Fruit fly (Drosophila melanogaster): ENCODE results near the gene CG42747.

Gene CG42747

dm6 chr3L:6498602-6499001 lies 98.2 kb downstream of the CG42747 start (continued):
- TF ChIP-seq Dfd (GFP tag; optimal IDR thresholded peaks at IDR 0.05) (no peak), chif (GFP tag; optimal IDR thresholded peaks at IDR 0.05) (peak in 1 of 2 experiments; percentile 27), sens (GFP tag) (peak; percentile 78), unpg (GFP tag; optimal IDR thresholded peaks at IDR 0.05) (peak; percentile 20), CG11504 (tag; optimal IDR thresholded peaks at IDR 0.05) (peak; percentile 17), Rfx (GFP tag; IDR thresholded peaks at IDR 0.05) (no peak)

- TF ChIP-seq zen (tag; optimal IDR thresholded peaks at IDR 0.05) (peak; percentile 90), cato (GFP tag; optimal IDR thresholded peaks at IDR 0.05; ENCODE audit: borderline replicate concordance) (no peak), gem (tag; optimal IDR thresholded peaks at IDR 0.05) (no peak), otp (GFP tag; IDR thresholded peaks at IDR 0.05) (0 out of 3 replicates have a peak, but pooled peaks have one; percentile 15), CG4404 (GFP tag; IDR thresholded peaks at IDR 0.05) (no peak), D (optimal IDR thresholded peaks at IDR 0.05) (peak; percentile 25), D (GFP tag; optimal IDR thresholded peaks at IDR 0.05) (no peak), sug (tag; optimal IDR thresholded peaks at IDR 0.05) (no peak)
These were observed 100.1 kb downstream of the CG42747 start for dm6 chr3L:6500470-6500869.

dm6 chr3L:6508083-6508482 lies 107.7 kb downstream of the CG42747 start:
- TF ChIP-seq sens (GFP tag) = peak; percentile 2
- TF ChIP-seq da (GFP tag; optimal IDR thresholded peaks at IDR 0.05) = no peak
- peak; percentile 37 for TF ChIP-seq Med (GFP tag)
- TF ChIP-seq abd-A (tag; optimal IDR thresholded peaks at IDR 0.05) = peak; percentile 94

- TF ChIP-seq CG2712 (tag; optimal IDR thresholded peaks at IDR 0.05) (no peak), Jarid2 (GFP tag; optimal IDR thresholded peaks at IDR 0.05) (no peak), Ssrp (tag; optimal IDR thresholded peaks at IDR 0.05) (no peak), ssp (GFP tag; IDR thresholded peaks at IDR 0.05) (no peak), CG34224 (GFP tag; IDR thresholded peaks at IDR 0.05; ENCODE audit: partially characterized antibody) (no peak), otp (GFP tag; IDR thresholded peaks at IDR 0.05) (no peak), Hmr (GFP tag; optimal IDR thresholded peaks at IDR 0.05) (no peak)
These were observed 111.9 kb downstream of the CG42747 start for dm6 chr3L:6512284-6512683.

- TF ChIP-seq CG4707 (GFP tag; optimal IDR thresholded peaks at IDR 0.05) (no peak), CG8388 (GFP tag; optimal IDR thresholded peaks at IDR 0.05) (peak; percentile 10), gem (tag; optimal IDR thresholded peaks at IDR 0.05) (peak; percentile 51), MBD-R2 (GFP tag; IDR thresholded peaks at IDR 0.05) (no peak), CG9727 (GFP tag; optimal IDR thresholded peaks at IDR 0.05) (no peak), Ada2b (GFP tag; IDR thresholded peaks at IDR 0.05) (no peak), Ets97D (GFP tag; optimal IDR thresholded peaks at IDR 0.05) (no peak), CG10654 (GFP tag; optimal IDR thresholded peaks at IDR 0.05) (no peak), CG32767 (GFP tag; IDR thresholded peaks at IDR 0.05) (no peak), CG8281 (tag; optimal IDR thresholded peaks at IDR 0.05) (peak; percentile 26), crp (GFP tag; optimal IDR thresholded peaks at IDR 0.05) (no peak), bcd (GFP tag; optimal IDR thresholded peaks at IDR 0.05) (no peak), CG33213 (GFP tag; optimal IDR thresholded peaks at IDR 0.05) (no peak), CG8290 (GFP tag; optimal IDR thresholded peaks at IDR 0.05) (no peak), CG8290 (tag; optimal IDR thresholded peaks at IDR 0.05) (peak in 1 of 2 experiments; percentile 4), CG14710 (tag; optimal IDR thresholded peaks at IDR 0.05) (no peak), CG34376 (GFP tag; optimal IDR thresholded peaks at IDR 0.05) (peak; percentile 69), fd64A (GFP tag; optimal IDR thresholded peaks at IDR 0.05) (no peak), E2f1 (GFP tag; IDR thresholded peaks at IDR 0.05) (no peak), CG16863 (GFP tag; optimal IDR thresholded peaks at IDR 0.05) (no peak), Chrac-16 (GFP tag; optimal IDR thresholded peaks at IDR 0.05) (no peak), CG7786 (GFP tag; optimal IDR thresholded peaks at IDR 0.05) (no peak), Rfx (GFP tag; IDR thresholded peaks at IDR 0.05) (no peak), sob (GFP tag; IDR thresholded peaks at IDR 0.05) (0 out of 2 replicates have a peak, but pooled peaks have one; percentile 13), ap (GFP tag; IDR thresholded peaks at IDR 0.05) (no peak)
These were observed 116.5 kb downstream of the CG42747 start for dm6 chr3L:6516901-6517300.
